Worm (Caenorhabditis elegans): ENCODE data around the gene ZK617.26.

- no peak for TF ChIP-seq him-1 (tag; optimal IDR thresholded peaks at IDR 0.05)
- no peak for TF ChIP-seq W03F9.2 (tag; optimal IDR thresholded peaks at IDR 0.05)
Observed at ce11 chrIV:12031003-12031402, 20.2 kb upstream of the ZK617.26 start, which contains the start of the genes T12G3.6 and mrpl-51.

All from whole organism, L4/young adult.